Worm (Caenorhabditis elegans): ENCODE data around the gene Y17D7C.6.

DNA sequence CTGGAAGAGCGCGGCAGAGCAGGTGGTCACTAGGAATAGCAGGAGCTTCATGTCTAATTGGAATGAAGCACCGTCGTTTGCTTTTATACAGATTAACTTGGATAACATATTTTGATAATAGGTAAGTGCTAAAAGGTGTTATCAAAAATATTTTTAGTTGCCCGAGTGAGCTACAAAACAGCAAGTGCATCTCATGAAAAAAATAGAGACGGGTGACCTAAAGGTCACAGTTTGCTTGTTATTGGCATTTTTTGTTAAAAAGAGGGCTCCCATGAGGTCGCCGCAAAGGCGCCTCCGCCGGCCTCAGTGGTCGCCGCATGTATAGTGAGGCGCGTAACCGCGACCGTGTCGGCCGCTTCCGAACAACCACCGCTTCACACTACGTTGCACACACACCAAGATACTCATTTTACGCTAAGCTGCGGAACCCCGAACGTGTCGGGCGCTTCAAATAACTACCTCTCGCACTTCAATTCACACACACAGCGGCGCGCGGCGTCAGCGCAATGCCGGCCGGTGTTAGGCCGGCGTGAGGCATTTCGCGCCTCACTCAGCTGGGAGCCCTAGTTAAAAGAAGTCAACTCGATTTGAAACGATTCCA lies 19.8 kb downstream of the Y17D7C.6 start, which contains the start of gene asp-19:
- TF ChIP-seq W03F9.2 (tag; optimal IDR thresholded peaks at IDR 0.05) (no peak), him-1 (tag; optimal IDR thresholded peaks at IDR 0.05) (no peak), dao-5 (tag; optimal IDR thresholded peaks at IDR 0.05) (no peak)

Data from whole organism, L4/young adult.